Fruit fly (Drosophila melanogaster) whole organism, embryonic: ENCODE data around the gene CG17376.
A peak's percentile ranks its signal among the peaks of the same experiment; 100 is the strongest.

ENCODE experiments used
- Antp ChIP-seq: fragments of 200-800 bp; sonication (Bioruptor generic); optimal IDR thresholded peaks from 3 replicates; lab custom pipeline; 2016; ENCODE audit warnings: missing biosample characterization, missing genetic modification characterization
- Atf3 ChIP-seq: fragments of 200-800 bp; sonication (Bioruptor generic); optimal IDR thresholded peaks from 3 replicates; lab custom pipeline; 2016; ENCODE audit warnings: missing biosample characterization, missing genetic modification characterization
- BEAF-32 ChIP-seq: fragments of 200-800 bp; sonication (Bioruptor generic); optimal IDR thresholded peaks from 3 replicates; lab custom pipeline; 2017; ENCODE audit warnings: missing biosample characterization, missing genetic modification characterization, mild to moderate bottlenecking, moderate library complexity, missing genetic modification reagents
- CG11695 ChIP-seq: fragments of 200-800 bp; sonication (Bioruptor generic); IDR thresholded peaks from 3 replicates; pipeline ENCODE4 v1.3.6; 2022; ENCODE audit warnings: missing biosample characterization, missing genetic modification characterization
- CG12769 ChIP-seq: fragments of 200-800 bp; sonication (Bioruptor generic); optimal IDR thresholded peaks from 2 replicates; lab custom pipeline; 2019; ENCODE audit warnings: missing biosample characterization, mild to moderate bottlenecking, missing genetic modification characterization, moderate library complexity
- CG13287 ChIP-seq: fragments of 200-800 bp; sonication (Bioruptor generic); IDR thresholded peaks from 2 replicates; pipeline ENCODE4 v1.3.6; 2022; ENCODE audit warnings: missing biosample characterization, missing genetic modification characterization; ENCODE audit not compliant: partially characterized antibody
- CG16813 ChIP-seq: fragments of 200-800 bp; sonication (Bioruptor generic); IDR thresholded peaks from 3 replicates; pipeline ENCODE4 v1.3.6; 2022; ENCODE audit warnings: missing biosample characterization, missing genetic modification characterization; ENCODE audit not compliant: partially characterized antibody
- CG17328 ChIP-seq: fragments of 200-800 bp; sonication (Bioruptor generic); IDR thresholded peaks from 2 replicates; pipeline ENCODE4 v1.3.6; 2022; ENCODE audit warnings: missing biosample characterization, missing genetic modification characterization
- CG17829 ChIP-seq: fragments of 200-800 bp; optimal IDR thresholded peaks from 2 replicates; lab custom pipeline; 2019; ENCODE audit warnings: missing biosample characterization, mild to moderate bottlenecking, missing genetic modification characterization, moderate library complexity
- CG2129 ChIP-seq: fragments of 200-800 bp; sonication (Bioruptor generic); IDR thresholded peaks from 2 replicates; pipeline ENCODE4 v1.3.6; 2022; ENCODE audit warnings: missing biosample characterization, missing genetic modification characterization; ENCODE audit not compliant: partially characterized antibody
- CG32532 ChIP-seq: fragments of 200-800 bp; sonication (Bioruptor generic); IDR thresholded peaks from 2 replicates; pipeline ENCODE4 v1.3.6; 2022; ENCODE audit warnings: missing biosample characterization, missing genetic modification characterization
- CG33557 ChIP-seq: fragments of 200-800 bp; sonication (Bioruptor generic); optimal IDR thresholded peaks from 2 replicates; lab custom pipeline; 2019; ENCODE audit warnings: missing biosample characterization, mild to moderate bottlenecking, missing genetic modification characterization, moderate library complexity
- CG3407 ChIP-seq: fragments of 200-800 bp; sonication (Bioruptor generic); optimal IDR thresholded peaks from 2 replicates; lab custom pipeline; 2018; ENCODE audit warnings: missing biosample characterization, mild to moderate bottlenecking, missing genetic modification characterization
- CG3838 ChIP-seq: fragments of 200-800 bp; sonication (Bioruptor generic); optimal IDR thresholded peaks from 3 replicates; lab custom pipeline; 2016; ENCODE audit warnings: missing biosample characterization, missing genetic modification characterization
- CG3847 ChIP-seq: fragments of 200-800 bp; sonication (Bioruptor generic); IDR thresholded peaks from 2 replicates; pipeline ENCODE4 v1.3.6; 2022; ENCODE audit warnings: missing biosample characterization, missing genetic modification characterization
- CG6272 ChIP-seq: fragments of 200-800 bp; sonication (Bioruptor generic); IDR thresholded peaks from 2 replicates; pipeline ENCODE4 v1.3.6; 2022; ENCODE audit warnings: missing biosample characterization, missing genetic modification characterization
- CG7271 ChIP-seq: fragments of 200-800 bp; sonication (Bioruptor generic); optimal IDR thresholded peaks from 2 replicates; lab custom pipeline; 2018; ENCODE audit warnings: missing biosample characterization, mild to moderate bottlenecking, missing genetic modification characterization, moderate library complexity
- Dip2 ChIP-seq: fragments of 200-800 bp; sonication (Bioruptor generic); IDR thresholded peaks from 2 replicates; pipeline ENCODE4 v1.3.6; 2022; ENCODE audit warnings: missing biosample characterization, missing genetic modification characterization
- Doc3 ChIP-seq: fragments of 200-800 bp; sonication (Bioruptor generic); IDR thresholded peaks from 3 replicates; pipeline ENCODE4 v1.3.6; 2022; ENCODE audit warnings: missing biosample characterization, missing genetic modification characterization; ENCODE audit not compliant: partially characterized antibody
- E2f2 ChIP-seq: fragments of 200-800 bp; sonication (Bioruptor generic); IDR thresholded peaks from 2 replicates; pipeline ENCODE4 v1.3.6; 2022; ENCODE audit warnings: missing biosample characterization, missing genetic modification characterization
- Gsc ChIP-seq: fragments of 200-800 bp; sonication (Bioruptor generic); IDR thresholded peaks from 2 replicates; pipeline ENCODE4 v1.3.6; 2022; ENCODE audit warnings: missing biosample characterization, missing genetic modification characterization
- HLH4C ChIP-seq: fragments of 200-800 bp; sonication (Bioruptor generic); IDR thresholded peaks from 3 replicates; pipeline ENCODE4 v1.3.6; 2022; ENCODE audit warnings: missing biosample characterization, missing genetic modification characterization; ENCODE audit not compliant: partially characterized antibody
- HmgZ ChIP-seq: fragments of 200-800 bp; sonication (Bioruptor generic); optimal IDR thresholded peaks from 2 replicates; lab custom pipeline; 2018; ENCODE audit warnings: missing biosample characterization, mild to moderate bottlenecking, missing genetic modification characterization
- Ptx1 ChIP-seq: fragments of 200-800 bp; sonication (Bioruptor generic); IDR thresholded peaks from 2 replicates; pipeline ENCODE4 v1.3.6; 2022; ENCODE audit warnings: missing biosample characterization, missing genetic modification characterization
- Scr ChIP-seq: fragments of 200-800 bp; sonication (Bioruptor generic); IDR thresholded peaks from 2 replicates; pipeline ENCODE4 v1.3.6; 2022; ENCODE audit warnings: missing biosample characterization, missing genetic modification characterization; ENCODE audit not compliant: partially characterized antibody
- Xbp1 ChIP-seq: fragments of 200-800 bp; sonication (Bioruptor generic); optimal IDR thresholded peaks from 3 replicates; lab custom pipeline; 2016; ENCODE audit warnings: missing biosample characterization, mild to moderate bottlenecking, missing genetic modification characterization
- abd-A ChIP-seq: fragments of 200-800 bp; sonication (Bioruptor generic); optimal IDR thresholded peaks from 3 replicates; lab custom pipeline; 2019; ENCODE audit warnings: missing biosample characterization, mild to moderate bottlenecking, missing genetic modification characterization, moderate library complexity
- crc ChIP-seq: fragments of 200-800 bp; sonication (Bioruptor generic); optimal IDR thresholded peaks from 2 replicates; lab custom pipeline; 2016; ENCODE audit warnings: missing biosample characterization, missing genetic modification characterization
- crol ChIP-seq: fragments of 200-800 bp; sonication (Bioruptor generic); IDR thresholded peaks from 2 replicates; pipeline ENCODE4 v1.3.6; 2022; ENCODE audit warnings: missing biosample characterization, missing genetic modification characterization
- en ChIP-seq: fragments of 200-800 bp; sonication (Bioruptor generic); optimal IDR thresholded peaks from 2 replicates; lab custom pipeline; 2016; ENCODE audit warnings: missing biosample characterization, missing genetic modification characterization
- gsb ChIP-seq: fragments of 200-800 bp; sonication (Bioruptor generic); IDR thresholded peaks from 2 replicates; pipeline ENCODE4 v1.3.6; 2022; ENCODE audit warnings: missing biosample characterization, missing genetic modification characterization
- kah ChIP-seq: fragments of 200-800 bp; sonication (Bioruptor generic); optimal IDR thresholded peaks from 2 replicates; lab custom pipeline; 2018; ENCODE audit warnings: missing biosample characterization, mild to moderate bottlenecking, missing genetic modification characterization
- ken ChIP-seq: fragments of 200-800 bp; sonication (Bioruptor generic); IDR thresholded peaks from 3 replicates; pipeline ENCODE4 v1.3.6; 2022; ENCODE audit warnings: missing biosample characterization, missing genetic modification characterization
- klu ChIP-seq: fragments of 200-800 bp; sonication (Bioruptor generic); IDR thresholded peaks from 2 replicates; pipeline ENCODE4 v1.3.6; 2022; ENCODE audit warnings: missing biosample characterization, missing genetic modification characterization
- kni ChIP-seq: fragments of 200-800 bp; sonication (Bioruptor generic); optimal IDR thresholded peaks from 3 replicates; lab custom pipeline; 2017; ENCODE audit warnings: mild to moderate bottlenecking, missing biosample characterization, missing genetic modification reagents, missing genetic modification characterization
- mirr ChIP-seq: fragments of 200-800 bp; sonication (Bioruptor generic); optimal IDR thresholded peaks from 3 replicates; lab custom pipeline; 2018; ENCODE audit warnings: missing biosample characterization, mild to moderate bottlenecking, missing genetic modification characterization
- nau ChIP-seq: fragments of 200-800 bp; sonication (Bioruptor generic); optimal IDR thresholded peaks from 3 replicates; lab custom pipeline; 2017; ENCODE audit warnings: missing biosample characterization, mild to moderate bottlenecking, missing genetic modification characterization, missing genetic modification reagents
- nerfin-2 ChIP-seq: fragments of 200-800 bp; sonication (Bioruptor generic); IDR thresholded peaks from 2 replicates; pipeline ENCODE4 v1.3.6; 2022; ENCODE audit warnings: missing biosample characterization, missing genetic modification characterization; ENCODE audit not compliant: partially characterized antibody
- onecut ChIP-seq: fragments of 200-800 bp; sonication (Bioruptor generic); IDR thresholded peaks from 2 replicates; pipeline ENCODE4 v1.3.6; 2022; ENCODE audit warnings: missing biosample characterization, missing genetic modification characterization
- org-1 ChIP-seq: fragments of 200-800 bp; sonication (Bioruptor generic); optimal IDR thresholded peaks from 2 replicates; lab custom pipeline; 2017; ENCODE audit warnings: missing biosample characterization, missing genetic modification characterization
- pb ChIP-seq: fragments of 200-800 bp; sonication (Bioruptor generic); optimal IDR thresholded peaks from 3 replicates; lab custom pipeline; 2016; ENCODE audit warnings: missing biosample characterization, missing genetic modification characterization
- pnt ChIP-seq: fragments of 200-800 bp; sonication (Bioruptor generic); optimal IDR thresholded peaks from 3 replicates; lab custom pipeline; 2016; ENCODE audit warnings: missing biosample characterization, missing genetic modification characterization
- prd ChIP-seq, 3 experiments: fragments of >200 bp in 2 of 3; fragments of 200-800 bp in 1 of 3; sonication (Bioruptor generic) in 1 of 3; optimal IDR thresholded peaks in 2 of 3; IDR thresholded peaks in 1 of 3; 2 replicates in 2 of 3; 3 replicates in 1 of 3; pipeline versions ENCODE4 v1.3.6 to Lab custom; 2017 to 2022; ENCODE audit warnings: missing biosample characterization in 1 of 3, missing genetic modification characterization in 1 of 3
- pzg ChIP-seq: fragments of 200-800 bp; sonication (Bioruptor generic); optimal IDR thresholded peaks from 3 replicates; lab custom pipeline; 2018; ENCODE audit warnings: missing biosample characterization, mild to moderate bottlenecking, missing genetic modification characterization, moderate library complexity
- sna ChIP-seq: fragments of 200-800 bp; sonication (Bioruptor generic); IDR thresholded peaks from 2 replicates; pipeline ENCODE4 v1.3.6; 2022; ENCODE audit warnings: missing biosample characterization, missing genetic modification characterization; ENCODE audit not compliant: partially characterized antibody
- sob ChIP-seq: fragments of 200-800 bp; sonication (Bioruptor generic); IDR thresholded peaks from 2 replicates; pipeline ENCODE4 v1.3.6; 2022; ENCODE audit warnings: missing biosample characterization, missing genetic modification characterization
- sr ChIP-seq: fragments of 200-800 bp; sonication (Bioruptor generic); IDR thresholded peaks from 3 replicates; pipeline ENCODE4 v1.3.6; 2022; ENCODE audit warnings: missing biosample characterization, missing genetic modification characterization
- ssp ChIP-seq: fragments of 200-800 bp; sonication (Bioruptor generic); IDR thresholded peaks from 2 replicates; pipeline ENCODE4 v1.3.6; 2022; ENCODE audit warnings: missing biosample characterization, missing genetic modification characterization
- stc ChIP-seq: fragments of 200-800 bp; sonication (Bioruptor generic); IDR thresholded peaks from 2 replicates; pipeline ENCODE4 v1.3.6; 2022; ENCODE audit warnings: missing biosample characterization, missing genetic modification characterization
- vvl ChIP-seq: fragments of 200-800 bp; sonication (Bioruptor generic); IDR thresholded peaks from 2 replicates; pipeline ENCODE4 v1.3.6; 2022; ENCODE audit warnings: missing biosample characterization, missing genetic modification characterization
- zen2 ChIP-seq: fragments of 200-800 bp; sonication (Bioruptor generic); IDR thresholded peaks from 3 replicates; pipeline ENCODE4 v1.3.6; 2022; ENCODE audit warnings: missing biosample characterization, missing genetic modification characterization; ENCODE audit not compliant: partially characterized antibody

CG17376 gene

DNA sequence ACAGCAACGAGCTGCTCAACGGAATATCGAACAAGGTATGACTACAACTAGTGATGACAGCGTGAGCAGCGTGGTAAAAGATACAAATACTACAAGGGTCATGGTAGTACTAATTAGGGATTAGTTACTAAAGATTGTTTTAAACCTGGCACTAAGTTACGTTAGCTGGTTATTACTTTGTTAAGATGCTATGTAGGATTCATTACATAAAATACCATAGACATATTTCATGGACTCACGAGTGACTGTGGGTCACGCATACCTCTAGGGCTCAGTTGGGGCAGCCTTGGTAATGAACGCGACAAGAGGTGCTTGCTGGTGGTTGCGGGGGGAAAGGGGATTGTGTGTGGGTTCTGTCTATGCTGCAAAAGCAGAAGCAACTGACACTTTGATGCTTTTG is 25.8 kb downstream of the CG17376 start (continued):
- peak; percentile 46; the same call in 1 of the 2 replicates for TF ChIP-seq sna (GFP tag; lab: Robert Waterston, UW)
- TF ChIP-seq HLH4C, result 0 out of 3 replicates have a peak, but pooled peaks have one; percentile 34
- 0 out of 2 replicates have a peak, but pooled peaks have one; percentile 12 for TF ChIP-seq ssp (GFP tag; lab: Robert Waterston, UW)
- no peak for TF ChIP-seq abd-A (tag; lab: Kevin White, UChicago)
- TF ChIP-seq CG33557 (GFP tag; lab: Kevin White, UChicago), result no peak
- TF ChIP-seq pzg (GFP tag; lab: Kevin White, UChicago), result no peak
- no peak for TF ChIP-seq nau (GFP tag; lab: Kevin White, UChicago)
- TF ChIP-seq Ptx1 (GFP tag; lab: Robert Waterston, UW), result no peak
- TF ChIP-seq CG3838, result no peak
- no peak for TF ChIP-seq Dip2 (GFP tag; lab: Robert Waterston, UW)
- no peak for TF ChIP-seq klu (GFP tag; lab: Robert Waterston, UW)
- peak; percentile 70 for TF ChIP-seq Doc3
- TF ChIP-seq zen2 (GFP tag; lab: Robert Waterston, UW), result peak; percentile 48; the same call in 1 of the 3 replicates
- no peak for TF ChIP-seq CG17328 (GFP tag; lab: Robert Waterston, UW)
- TF ChIP-seq CG2129 (GFP tag; lab: Robert Waterston, UW), result peak; percentile 28; the same call in 1 of the 2 replicates
- TF ChIP-seq CG6272, result no peak
- TF ChIP-seq CG16813 (GFP tag; lab: Robert Waterston, UW), result peak; percentile 55; the same call in 2 of the 3 replicates
- TF ChIP-seq Scr (GFP tag; lab: Robert Waterston, UW), result peak; percentile 65
- TF ChIP-seq CG13287 (GFP tag; lab: Robert Waterston, UW), result peak; percentile 66
- TF ChIP-seq CG3407 (GFP tag; lab: Kevin White, UChicago), result no peak
- 0 out of 2 replicates have a peak, but pooled peaks have one; percentile 18 for TF ChIP-seq sob (GFP tag; lab: Robert Waterston, UW)
- TF ChIP-seq Gsc (GFP tag; lab: Robert Waterston, UW), result no peak
- no peak for TF ChIP-seq kni (GFP tag; lab: Kevin White, UChicago)
- TF ChIP-seq E2f2, result no peak
- TF ChIP-seq kah (GFP tag; lab: Kevin White, UChicago), result no peak
- peak; percentile 62 for TF ChIP-seq crol
- no peak for TF ChIP-seq onecut (GFP tag; lab: Robert Waterston, UW)
- TF ChIP-seq BEAF-32, result peak; percentile 53
- 0 out of 3 replicates have a peak, but pooled peaks have one; percentile 34 for TF ChIP-seq sr
- no peak for TF ChIP-seq pnt (GFP tag; lab: Kevin White, UChicago)
- no peak for TF ChIP-seq prd (optimal IDR thresholded peaks at IDR 0.05; lab: Kevin White, UChicago)
- peak; percentile 34; the same call in 1 of the 3 replicates for TF ChIP-seq prd (GFP tag; IDR thresholded peaks at IDR 0.05; lab: Robert Waterston, UW)
- TF ChIP-seq vvl (GFP tag; lab: Robert Waterston, UW), result no peak
- TF ChIP-seq CG3847 (GFP tag; lab: Robert Waterston, UW), result 0 out of 2 replicates have a peak, but pooled peaks have one; percentile 15
- no peak for TF ChIP-seq CG11695 (GFP tag; lab: Robert Waterston, UW)
- no peak for TF ChIP-seq gsb (GFP tag; lab: Robert Waterston, UW)

DNA sequence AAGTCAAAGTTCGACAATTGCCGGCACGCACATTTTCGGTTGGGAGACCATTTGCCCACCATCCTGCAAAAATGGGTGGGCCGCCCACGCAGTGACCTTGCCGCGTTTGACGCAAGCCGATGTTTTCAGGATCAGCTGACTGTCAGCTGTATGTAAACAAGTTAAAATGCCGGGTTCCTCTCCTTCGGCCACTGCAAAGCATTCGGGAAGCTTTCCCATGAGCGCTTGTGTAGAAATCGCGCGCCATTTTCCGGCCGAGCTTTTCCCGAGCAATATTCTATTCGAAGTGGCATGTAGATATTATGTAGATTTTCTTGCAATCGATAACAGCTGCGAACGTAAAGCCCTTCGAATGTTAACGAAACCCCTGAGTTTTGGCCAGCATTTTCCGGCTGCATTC is 27.0 kb downstream of the CG17376 start, which contains the start of gene CG17378:
TSS of gene CG17378 (plus strand) at position 397 of the 400 bp plus-strand sequence.
- TF ChIP-seq pb (GFP tag; lab: Kevin White, UChicago) (no peak), CG32532 (GFP tag; lab: Robert Waterston, UW) (no peak), stc (GFP tag; lab: Robert Waterston, UW) (no peak), ken (GFP tag; lab: Robert Waterston, UW) (no peak), en (no peak), nerfin-2 (GFP tag; lab: Robert Waterston, UW) (no peak), mirr (GFP tag; lab: Kevin White, UChicago) (no peak), CG17829 (tag; lab: Kevin White, UChicago) (no peak), CG12769 (tag; lab: Kevin White, UChicago) (peak; percentile 60), HmgZ (tag; lab: Kevin White, UChicago) (no peak), CG7271 (tag; lab: Kevin White, UChicago) (no peak), org-1 (GFP tag; lab: Kevin White, UChicago) (no peak), Atf3 (no peak), crc (GFP tag; lab: Kevin White, UChicago) (no peak), Antp (GFP tag; lab: Kevin White, UChicago) (no peak), Xbp1 (GFP tag; lab: Kevin White, UChicago) (no peak)
